Fruit fly (Drosophila melanogaster): ENCODE data around the gene CG14712.

DNA sequence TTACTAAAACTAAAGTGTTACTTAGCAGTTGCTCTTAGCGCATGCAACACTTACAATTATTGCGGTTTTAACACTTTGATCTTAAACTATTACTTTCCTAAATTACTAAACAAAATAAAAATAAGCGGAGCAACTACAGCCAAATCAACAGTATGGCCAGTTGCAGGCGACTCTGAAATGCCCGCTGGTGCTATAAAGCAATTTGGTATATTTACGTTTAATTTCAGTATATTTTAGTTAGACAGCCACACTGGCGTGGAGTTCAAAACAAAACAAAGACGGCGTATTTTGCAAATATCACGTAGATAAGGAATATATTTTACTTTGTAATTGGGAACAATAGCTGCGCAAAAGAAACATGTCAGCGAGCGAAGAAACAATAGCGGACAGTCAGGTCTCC, 51.0 kb downstream of the CG14712 start, which contains the start of the genes Taf12 and Ho:
- TF ChIP-seq CG8159 (tag; optimal IDR thresholded peaks at IDR 0.05) = no peak
- TF ChIP-seq EcR (GFP tag; optimal IDR thresholded peaks at IDR 0.05) = peak; percentile 9
- no peak for TF ChIP-seq gl (tag; optimal IDR thresholded peaks at IDR 0.05)
- TF ChIP-seq CG17806 (tag; optimal IDR thresholded peaks at IDR 0.05) = no peak
- TF ChIP-seq D1 (tag; optimal IDR thresholded peaks at IDR 0.05) = no peak
- no peak for TF ChIP-seq CG10348 (GFP tag; IDR thresholded peaks at IDR 0.05)
- TF ChIP-seq Pif1A (GFP tag; optimal IDR thresholded peaks at IDR 0.05) = no peak
- TF ChIP-seq CG32121 (GFP tag; IDR thresholded peaks at IDR 0.05) = no peak
- no peak for TF ChIP-seq CG14655 (GFP tag; optimal IDR thresholded peaks at IDR 0.05)
- TF ChIP-seq CG15710 (tag; optimal IDR thresholded peaks at IDR 0.05) = no peak
- TF ChIP-seq CG12605 (GFP tag; IDR thresholded peaks at IDR 0.05) = no peak
- no peak for TF ChIP-seq CG34367 (tag; optimal IDR thresholded peaks at IDR 0.05)
- TF ChIP-seq CG13204 (GFP tag; optimal IDR thresholded peaks at IDR 0.05) = no peak
